Worm (Caenorhabditis elegans) whole organism, L4/young adult: ENCODE data around the gene Y37D8A.16.
A peak's percentile ranks its signal among the peaks of the same experiment; 100 is the strongest.

Experiments
- W03F9.2 ChIP-seq: fragments of 150-350 bp; optimal IDR thresholded peaks from 2 replicates; lab custom pipeline; 2014; ENCODE audit warnings: missing biosample characterization, missing genetic modification characterization
- dao-5 ChIP-seq: sonication (generic microtip); optimal IDR thresholded peaks from 2 replicates; lab custom pipeline; 2016; ENCODE audit warnings: missing genotype, missing genetic modification characterization, moderate library complexity, missing compliant biosample characterization
- him-1 ChIP-seq: sonication (generic microtip); optimal IDR thresholded peaks from 2 replicates; lab custom pipeline; 2016; ENCODE audit warnings: missing genotype, missing genetic modification reagents, missing genetic modification characterization, missing compliant biosample characterization

Gene Y37D8A.16

DNA sequence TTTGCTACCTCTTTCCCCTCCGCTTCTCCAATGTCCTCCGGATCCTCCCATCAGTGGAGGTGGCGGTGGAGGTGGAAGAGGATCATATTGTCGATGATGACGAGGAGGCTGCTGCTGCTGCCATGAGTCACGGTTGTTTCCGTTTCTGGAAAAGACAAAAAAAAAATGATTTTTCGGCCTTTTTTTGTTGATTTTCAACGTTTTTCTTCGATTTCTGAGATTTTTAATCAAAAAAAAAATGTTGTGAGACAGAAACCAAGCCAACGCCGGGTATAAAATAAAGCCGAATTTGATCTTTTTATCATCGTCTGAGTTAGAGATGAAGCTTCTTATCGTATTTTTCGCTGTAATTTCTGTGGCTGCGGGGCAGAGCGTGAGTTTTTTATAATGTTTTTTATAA lies 11.1 kb upstream of the Y37D8A.16 start, which contains the start of gene Y37D8A.19:
TSS of gene Y37D8A.19 (plus strand) at position 301 of the 400 bp plus-strand sequence.
- no peak for TF ChIP-seq dao-5 (tag; lab: Kevin White, UChicago)
- no peak for TF ChIP-seq him-1 (tag; lab: Kevin White, UChicago)
- TF ChIP-seq W03F9.2 (tag; lab: Kevin White, UChicago): no peak

DNA sequence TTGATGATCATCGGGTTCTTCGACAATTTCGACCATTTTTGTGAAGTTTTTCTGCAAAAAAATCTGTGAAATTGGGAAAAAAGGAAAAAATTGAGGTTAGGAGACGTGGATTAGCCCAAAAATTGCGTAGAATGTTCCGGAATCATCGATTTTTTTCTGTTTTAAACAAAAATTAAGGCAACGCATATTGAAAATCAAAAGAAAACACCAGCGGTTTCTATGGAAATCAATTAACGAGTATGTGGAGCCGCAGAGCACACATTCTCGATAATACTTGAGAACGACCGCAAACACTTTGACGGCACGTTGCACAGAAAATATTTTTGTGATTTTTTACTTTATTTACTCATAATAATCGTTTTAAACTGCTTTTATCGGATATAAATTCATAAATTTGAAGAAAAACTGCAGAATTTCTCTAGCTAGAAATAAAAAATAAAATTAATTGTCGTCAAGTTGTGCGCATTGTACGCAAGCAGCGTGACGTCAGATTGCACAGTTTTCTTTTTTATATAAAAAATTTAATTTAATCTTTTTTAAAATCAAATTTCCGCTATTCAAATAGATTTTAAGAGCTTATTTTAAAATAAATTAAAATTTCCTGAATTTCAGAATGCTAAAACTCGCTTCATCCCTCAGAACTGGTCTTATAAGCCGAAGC lies 7.6 kb upstream of the Y37D8A.16 start, which contains the start of the genes npp-25 and mrps-10:
TSS of gene npp-25 (minus strand) at position 51 of the 661 bp plus-strand sequence.
TSS of gene mrps-10 (plus strand) at position 611 of the 661 bp plus-strand sequence.
- TF ChIP-seq dao-5 (tag; lab: Kevin White, UChicago): no peak
- no peak for TF ChIP-seq W03F9.2 (tag; lab: Kevin White, UChicago)
- TF ChIP-seq him-1 (tag; lab: Kevin White, UChicago): no peak

DNA sequence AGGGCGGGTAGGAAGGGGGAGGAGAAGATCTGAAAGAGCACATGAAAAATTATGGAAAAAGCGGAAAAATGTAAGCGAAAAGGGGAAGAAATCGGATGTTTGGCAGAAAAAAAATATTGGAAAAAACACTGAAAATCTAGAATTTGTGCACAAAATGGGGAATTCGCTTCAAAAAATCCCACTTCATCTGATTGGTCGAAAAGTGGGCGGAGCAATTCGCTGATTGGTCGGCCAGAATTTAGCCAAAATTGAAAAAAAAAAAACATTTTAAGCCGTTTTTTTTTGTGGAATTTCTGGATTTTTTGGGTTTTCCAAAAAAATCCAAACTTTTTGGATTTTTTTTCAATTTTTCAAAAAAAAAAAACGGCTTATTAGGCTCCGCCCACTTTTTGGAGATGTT lies 2.3 kb upstream of the Y37D8A.16 start:
- TF ChIP-seq dao-5 (tag; lab: Kevin White, UChicago): no peak
- TF ChIP-seq him-1 (tag; lab: Kevin White, UChicago): no peak
- TF ChIP-seq W03F9.2 (tag; lab: Kevin White, UChicago): no peak

DNA sequence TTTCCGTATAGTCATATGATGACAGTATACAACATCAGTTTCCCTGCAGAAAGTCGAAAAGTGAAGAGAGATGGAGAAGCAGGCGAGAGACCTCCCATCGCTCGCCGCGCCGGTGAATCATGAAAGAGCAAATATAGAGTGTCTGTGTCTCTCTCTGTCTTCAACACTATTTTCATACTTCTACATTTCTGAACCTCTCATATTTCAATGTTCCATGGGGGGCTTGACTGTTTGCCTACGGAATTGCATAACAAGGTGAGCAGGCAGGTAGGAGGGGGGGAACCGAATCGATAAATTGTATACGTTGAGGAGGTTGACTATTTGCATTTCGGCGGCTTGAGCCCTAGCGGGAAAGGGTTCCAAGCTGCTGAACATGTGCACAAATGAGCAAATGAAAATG lies 1.4 kb upstream of the Y37D8A.16 start:
- TF ChIP-seq W03F9.2 (tag; lab: Kevin White, UChicago): no peak
- no peak for TF ChIP-seq dao-5 (tag; lab: Kevin White, UChicago)
- no peak for TF ChIP-seq him-1 (tag; lab: Kevin White, UChicago)

DNA sequence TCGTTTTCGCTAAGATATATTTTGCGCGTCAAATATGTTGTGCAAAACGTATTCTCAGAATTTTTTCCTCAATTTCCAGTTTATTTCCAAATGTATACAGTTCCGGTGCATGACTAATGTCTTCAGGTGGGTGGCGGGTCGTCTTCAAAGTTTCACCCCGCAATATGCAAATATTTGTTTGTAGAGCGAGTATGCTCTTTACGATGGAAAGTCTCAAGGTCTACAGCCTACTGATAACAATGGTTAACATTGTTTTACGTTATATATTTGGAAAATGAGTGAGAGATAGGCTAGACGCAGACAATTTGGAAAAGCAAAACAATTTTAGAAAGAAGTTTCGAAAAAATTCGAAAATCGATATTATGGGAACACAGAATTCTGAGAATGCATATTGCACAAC lies 623 bp downstream of the Y37D8A.16 start:
- TF ChIP-seq him-1 (tag; lab: Kevin White, UChicago) (no peak), W03F9.2 (tag; lab: Kevin White, UChicago) (no peak), dao-5 (tag; lab: Kevin White, UChicago) (no peak)

DNA sequence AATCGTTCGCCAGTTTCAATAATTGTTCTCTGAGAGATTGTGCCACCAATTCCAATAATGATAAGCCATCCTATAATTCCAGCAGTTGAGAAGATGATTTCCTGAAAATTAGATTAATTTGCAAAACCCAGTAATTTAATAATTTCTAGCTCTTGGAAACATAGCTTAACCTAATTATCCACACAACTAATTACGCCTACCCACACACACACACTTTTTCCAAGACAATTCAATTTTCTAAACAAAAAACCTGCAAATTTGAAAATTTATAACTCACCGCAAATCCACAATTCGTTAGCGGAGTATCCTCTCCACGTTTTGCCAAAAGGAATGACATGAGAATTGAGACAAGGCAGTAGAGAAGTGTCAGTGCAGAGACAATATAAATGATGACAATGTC lies 2.0 kb downstream of the Y37D8A.16 start:
- TF ChIP-seq dao-5 (tag; lab: Kevin White, UChicago): no peak
- no peak for TF ChIP-seq him-1 (tag; lab: Kevin White, UChicago)
- TF ChIP-seq W03F9.2 (tag; lab: Kevin White, UChicago): no peak

DNA sequence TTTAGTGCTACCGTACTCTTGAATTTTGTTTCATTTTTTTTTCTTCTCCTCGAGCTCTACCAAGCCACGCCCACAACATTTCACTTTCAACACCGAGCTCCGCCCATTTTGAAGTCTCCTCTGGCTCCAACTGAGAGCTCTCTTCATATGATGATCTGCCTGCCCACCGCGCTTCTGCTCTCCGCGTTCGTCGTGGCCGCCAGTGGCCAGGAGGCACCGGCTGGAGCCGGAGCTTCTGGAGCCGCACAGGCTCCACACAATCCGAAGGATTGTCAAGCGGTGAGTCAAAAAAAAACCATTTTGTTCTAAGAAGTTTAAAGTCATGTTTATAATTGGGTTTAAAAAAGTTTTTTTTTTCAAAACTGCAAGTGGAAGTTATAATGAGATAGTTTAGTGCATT lies 8.1 kb downstream of the Y37D8A.16 start, which contains the start of gene flp-14:
TSS of gene flp-14 (plus strand) at position 146 of the 400 bp plus-strand sequence.
- TF ChIP-seq dao-5 (tag; lab: Kevin White, UChicago) (no peak), him-1 (tag; lab: Kevin White, UChicago) (no peak), W03F9.2 (tag; lab: Kevin White, UChicago) (no peak)

DNA sequence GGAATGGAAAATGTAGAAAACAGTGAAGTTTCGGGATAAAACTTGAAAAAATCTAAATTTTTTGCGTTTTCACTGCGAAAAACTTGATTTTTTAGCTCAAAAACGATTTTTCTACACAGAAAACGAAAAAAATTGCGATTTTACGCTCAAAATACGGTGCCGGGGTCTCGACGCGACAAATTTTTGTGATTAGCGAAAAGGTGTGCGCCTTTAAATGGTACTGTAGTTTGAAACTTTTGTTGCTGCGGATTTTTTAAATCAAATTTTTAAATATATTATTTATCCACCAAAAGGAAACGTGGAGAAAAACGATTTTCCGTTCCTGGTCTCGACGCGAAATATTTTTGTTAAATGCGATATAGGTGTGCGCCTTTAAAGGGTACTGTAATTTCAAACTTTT lies 11.3 kb downstream of the Y37D8A.16 start:
- TF ChIP-seq dao-5 (tag; lab: Kevin White, UChicago) (no peak), him-1 (tag; lab: Kevin White, UChicago) (no peak), W03F9.2 (tag; lab: Kevin White, UChicago) (no peak)

DNA sequence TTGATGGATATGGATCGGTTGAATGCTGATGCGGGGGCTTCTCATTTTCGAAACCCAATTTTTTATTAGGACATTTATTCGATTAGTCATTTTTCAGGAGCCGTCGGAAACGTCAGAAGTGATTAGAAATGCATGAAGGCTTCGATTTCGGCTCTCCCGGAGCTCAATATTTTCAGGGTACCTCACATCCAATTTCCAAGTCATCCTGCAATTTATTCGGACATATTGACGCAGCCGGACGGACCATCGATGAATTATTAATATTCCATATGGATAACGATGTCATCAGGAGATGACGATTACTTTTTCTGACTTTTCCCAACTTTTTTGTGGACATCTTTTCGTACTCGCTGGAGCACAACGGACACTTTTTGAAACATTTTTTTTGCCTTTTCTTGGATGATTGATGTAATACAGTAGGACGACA lies 11.9 kb downstream of the Y37D8A.16 start:
- TF ChIP-seq him-1 (tag; lab: Kevin White, UChicago) (no peak), dao-5 (tag; lab: Kevin White, UChicago) (no peak), W03F9.2 (tag; lab: Kevin White, UChicago) (no peak)

DNA sequence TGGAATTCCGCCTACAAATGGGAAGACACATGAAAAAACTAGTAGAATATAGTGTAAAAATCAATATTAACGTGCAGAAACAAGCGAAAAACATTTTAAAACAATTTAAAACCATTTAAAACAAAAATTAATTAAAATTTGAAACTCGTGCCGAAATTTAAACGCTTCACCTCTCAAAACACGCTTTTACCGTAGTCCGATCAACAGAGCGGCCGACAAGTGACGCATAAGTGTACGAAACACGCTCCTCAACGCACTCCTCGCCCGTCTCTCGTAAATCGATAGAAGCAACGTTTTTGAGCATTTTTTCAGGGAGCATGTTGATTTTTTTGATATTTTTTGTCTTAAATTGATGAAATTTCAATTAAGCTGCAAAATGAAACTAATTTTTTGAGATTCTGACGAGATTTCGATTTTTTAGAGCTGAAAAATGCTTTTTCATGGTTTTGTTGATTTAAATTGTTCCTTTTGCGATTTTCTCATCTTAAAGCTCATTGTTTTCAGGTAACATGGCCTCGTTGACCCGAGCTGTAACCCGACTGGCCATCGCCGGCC lies 13.4 kb downstream of the Y37D8A.16 start, which contains the start of gene cox-5A:
TSS of gene cox-5A (plus strand) at position 505 of the 555 bp plus-strand sequence.
- TF ChIP-seq W03F9.2 (tag; lab: Kevin White, UChicago): peak; percentile 99
- peak; percentile 98 for TF ChIP-seq him-1 (tag; lab: Kevin White, UChicago)
- no peak for TF ChIP-seq dao-5 (tag; lab: Kevin White, UChicago)

DNA sequence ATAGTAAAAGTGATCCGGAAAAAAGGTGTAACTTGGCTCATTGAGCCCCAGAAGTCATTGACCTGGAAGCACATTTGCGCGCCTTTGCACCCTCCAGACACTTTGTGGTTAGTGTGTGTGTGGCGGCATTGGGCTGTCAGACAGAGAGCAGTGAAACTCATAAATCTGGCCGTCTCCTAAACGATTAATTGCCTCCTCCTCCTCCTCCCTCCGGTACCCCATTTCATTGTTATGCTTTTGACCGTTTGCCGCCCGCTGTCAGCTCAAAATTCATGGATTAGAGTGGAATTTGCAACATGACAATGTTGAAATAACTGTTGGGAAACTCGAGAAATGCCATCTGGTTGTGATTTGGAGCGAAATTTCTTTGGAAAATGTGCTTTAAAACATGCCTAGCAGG lies 14.4 kb downstream of the Y37D8A.16 start:
- TF ChIP-seq him-1 (tag; lab: Kevin White, UChicago): no peak
- TF ChIP-seq dao-5 (tag; lab: Kevin White, UChicago): no peak
- no peak for TF ChIP-seq W03F9.2 (tag; lab: Kevin White, UChicago)

DNA sequence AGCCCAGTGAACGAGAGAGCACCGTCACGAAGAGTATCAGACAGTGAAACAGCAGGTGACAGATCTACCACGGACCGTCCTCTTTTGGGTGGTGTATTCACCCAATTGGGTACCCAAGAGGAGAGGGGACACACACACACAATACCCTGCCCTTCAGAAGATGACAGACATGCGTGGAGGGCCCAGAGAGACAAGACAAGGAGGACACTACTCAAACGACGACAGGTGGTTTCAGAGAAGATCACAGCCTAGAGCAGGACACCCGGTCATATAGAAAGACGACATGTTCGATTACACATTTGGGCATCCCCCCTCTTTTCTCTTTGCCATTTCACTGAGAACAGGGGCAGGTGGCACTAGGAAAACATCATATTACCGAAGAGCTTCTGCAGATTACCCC lies 24.3 kb downstream of the Y37D8A.16 start:
- TF ChIP-seq W03F9.2 (tag; lab: Kevin White, UChicago) (no peak), dao-5 (tag; lab: Kevin White, UChicago) (no peak), him-1 (tag; lab: Kevin White, UChicago) (no peak)

DNA sequence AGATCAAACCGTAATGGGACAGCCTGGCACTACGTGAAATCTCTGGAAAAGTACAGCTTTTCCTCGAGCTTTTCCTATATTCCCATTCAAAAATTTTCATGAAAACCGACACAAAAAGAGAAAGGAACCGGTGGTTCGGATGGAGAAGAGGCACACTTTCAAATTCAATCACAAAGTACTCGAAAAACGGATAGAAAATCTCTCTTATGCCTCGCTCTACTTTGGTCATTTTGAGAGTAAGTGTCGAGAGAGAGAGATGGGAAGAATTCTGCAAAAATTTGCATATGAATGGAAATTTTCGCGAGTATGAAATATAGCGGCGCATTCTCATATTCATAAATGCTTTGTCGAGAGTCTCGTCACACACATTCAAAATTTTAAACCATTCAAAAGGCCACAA lies 25.7 kb downstream of the Y37D8A.16 start:
- TF ChIP-seq dao-5 (tag; lab: Kevin White, UChicago) (no peak), W03F9.2 (tag; lab: Kevin White, UChicago) (no peak), him-1 (tag; lab: Kevin White, UChicago) (no peak)
